Worm (Caenorhabditis elegans) whole organism, L1 larva: ENCODE measurements around the gene ZK622.5.
A peak's percentile ranks its signal among the peaks of the same experiment; 100 is the strongest.

Experiments
- C04F5.9 ChIP-seq: sonication (generic microtip); optimal IDR thresholded peaks from 2 replicates; lab custom pipeline; 2016; ENCODE audit warnings: missing genetic modification characterization, missing compliant biosample characterization
- C16A3.4 ChIP-seq: fragments of 150-350 bp; optimal IDR thresholded peaks from 2 replicates; lab custom pipeline; 2014; ENCODE audit warnings: missing biosample characterization, missing genetic modification characterization
- F16B12.6 ChIP-seq: fragments of 150-350 bp; optimal IDR thresholded peaks from 2 replicates; lab custom pipeline; 2014; ENCODE audit warnings: missing biosample characterization, missing genetic modification characterization
- Y116A8C.19 ChIP-seq: sonication (generic microtip); optimal IDR thresholded peaks from 2 replicates; lab custom pipeline; 2016; ENCODE audit warnings: missing compliant biosample characterization, missing genetic modification characterization, borderline replicate concordance
- aha-1 ChIP-seq: fragments of 150-350 bp; optimal IDR thresholded peaks from 2 replicates; lab custom pipeline; 2014; ENCODE audit warnings: missing biosample characterization, missing genetic modification characterization
- alr-1 ChIP-seq: fragments of 200-800 bp; sonication (Bioruptor generic); optimal IDR thresholded peaks from 2 replicates; lab custom pipeline; 2018; ENCODE audit warnings: borderline replicate concordance, mild to moderate bottlenecking, missing genetic modification characterization, missing compliant biosample characterization
- aly-2 ChIP-seq: fragments of 150-350 bp; optimal IDR thresholded peaks from 2 replicates; lab custom pipeline; 2014; ENCODE audit warnings: missing biosample characterization, missing genetic modification characterization
- ama-1 ChIP-seq: fragments of 150-350 bp; optimal IDR thresholded peaks from 2 replicates; lab custom pipeline; 2014
- blmp-1 ChIP-seq: fragments of 150-350 bp; optimal IDR thresholded peaks from 2 replicates; lab custom pipeline; 2014; ENCODE audit warnings: missing biosample characterization, missing genetic modification characterization
- ceh-88 ChIP-seq: fragments of 200-800 bp; sonication (Bioruptor generic); IDR thresholded peaks from 2 replicates; pipeline ENCODE4 v1.3.6; 2022; ENCODE audit warnings: missing genetic modification characterization, missing compliant biosample characterization
- ceh-90 ChIP-seq: sonication (generic microtip); optimal IDR thresholded peaks from 2 replicates; lab custom pipeline; 2016; ENCODE audit warnings: missing genetic modification characterization, missing compliant biosample characterization
- ces-1 ChIP-seq: fragments of 150-350 bp; optimal IDR thresholded peaks from 2 replicates; lab custom pipeline; 2014; ENCODE audit warnings: missing biosample characterization, missing genetic modification reagents, missing genetic modification characterization
- dsc-1 ChIP-seq: sonication (generic microtip); optimal IDR thresholded peaks from 2 replicates; lab custom pipeline; 2016; ENCODE audit warnings: mild to moderate bottlenecking, missing genetic modification characterization, missing compliant biosample characterization
- efl-3 ChIP-seq: fragments of 200-800 bp; sonication (Bioruptor generic); optimal IDR thresholded peaks from 2 replicates; lab custom pipeline; 2018; ENCODE audit warnings: mild to moderate bottlenecking, missing genetic modification characterization, missing compliant biosample characterization
- egl-13 ChIP-seq: sonication (generic microtip); optimal IDR thresholded peaks from 2 replicates; lab custom pipeline; 2016; ENCODE audit warnings: missing genotype, missing genetic modification reagents, missing genetic modification characterization, missing compliant biosample characterization
- egl-27 ChIP-seq, 2 experiments: fragments of 150-350 bp in 1 of 2; sonication (generic microtip); optimal IDR thresholded peaks; 3 replicates each; lab custom pipeline; 2017 to 2018; ENCODE audit warnings: missing biosample characterization in 2 of 2, missing genetic modification characterization in 2 of 2, missing genetic modification reagents in 2 of 2
- elt-2 ChIP-seq: sonication (generic microtip); optimal IDR thresholded peaks from 2 replicates; lab custom pipeline; 2016; ENCODE audit warnings: missing genetic modification characterization, mild to moderate bottlenecking, inconsistent platforms, missing compliant biosample characterization, missing genetic modification reagents
- elt-3 ChIP-seq, 6 experiments: fragments of 150-350 bp in 1 of 6; sonication (generic microtip); optimal IDR thresholded peaks; 2 replicates each; lab custom pipeline; 2017 to 2018; ENCODE audit warnings: missing biosample characterization in 6 of 6, missing genetic modification characterization in 6 of 6, inconsistent platforms in 1 of 6
- ets-5 ChIP-seq: fragments of 200-800 bp; sonication (Bioruptor generic); IDR thresholded peaks from 2 replicates; pipeline ENCODE4 v1.3.6; 2022; ENCODE audit warnings: missing genetic modification characterization, missing compliant biosample characterization
- fkh-4 ChIP-seq: sonication (generic microtip); optimal IDR thresholded peaks from 2 replicates; lab custom pipeline; 2016; ENCODE audit warnings: missing compliant biosample characterization, missing genetic modification characterization, borderline replicate concordance
- fos-1 ChIP-seq: fragments of 150-350 bp; optimal IDR thresholded peaks from 2 replicates; lab custom pipeline; 2014; ENCODE audit warnings: missing biosample characterization, missing genetic modification characterization
- grh-1 ChIP-seq: fragments of 200-800 bp; sonication (Bioruptor generic); IDR thresholded peaks from 2 replicates; pipeline ENCODE4 v1.3.6; 2022; ENCODE audit warnings: missing genetic modification reagents, missing genetic modification characterization, missing compliant biosample characterization
- hlh-17 ChIP-seq: fragments of 200-800 bp; sonication (Bioruptor generic); optimal IDR thresholded peaks from 2 replicates; lab custom pipeline; 2018; ENCODE audit warnings: missing genetic modification characterization, mild to moderate bottlenecking, missing compliant biosample characterization, moderate library complexity, borderline replicate concordance
- hlh-4 ChIP-seq: sonication (generic microtip); optimal IDR thresholded peaks from 2 replicates; lab custom pipeline; 2016; ENCODE audit warnings: mild to moderate bottlenecking, missing genetic modification characterization, missing compliant biosample characterization
- jun-1 ChIP-seq: fragments of 150-350 bp; optimal IDR thresholded peaks from 2 replicates; lab custom pipeline; 2014; ENCODE audit warnings: missing biosample characterization, missing genetic modification reagents, missing genetic modification characterization
- lin-14 ChIP-seq: fragments of 200-800 bp; sonication (Bioruptor generic); optimal IDR thresholded peaks from 2 replicates; lab custom pipeline; 2018; ENCODE audit warnings: mild to moderate bottlenecking, missing genetic modification characterization, moderate library complexity, missing compliant biosample characterization
- lir-3 ChIP-seq: sonication (generic microtip); optimal IDR thresholded peaks from 2 replicates; lab custom pipeline; 2016; ENCODE audit warnings: mild to moderate bottlenecking, missing genetic modification characterization, moderate library complexity, missing compliant biosample characterization; ENCODE audit not compliant: poor library complexity
- lsy-2 ChIP-seq, 2 experiments: fragments of 150-350 bp; optimal IDR thresholded peaks; 2 replicates each; lab custom pipeline; 2014; ENCODE audit warnings: missing biosample characterization in 2 of 2, missing genetic modification characterization in 2 of 2
- mdl-1 ChIP-seq, 2 experiments: fragments of 150-350 bp; optimal IDR thresholded peaks; 2 replicates each; lab custom pipeline; 2014 to 2017; ENCODE audit warnings: missing biosample characterization in 2 of 2, missing genetic modification characterization in 2 of 2, inconsistent platforms in 1 of 2
- nhr-11 ChIP-seq: fragments of 150-350 bp; optimal IDR thresholded peaks from 2 replicates; lab custom pipeline; 2014; ENCODE audit warnings: missing biosample characterization, missing genetic modification characterization
- nhr-12 ChIP-seq: sonication (generic microtip); optimal IDR thresholded peaks from 2 replicates; lab custom pipeline; 2017; ENCODE audit warnings: missing biosample characterization, missing genetic modification characterization
- nhr-19 ChIP-seq: fragments of 200-800 bp; sonication (Bioruptor generic); conservative IDR thresholded peaks from 2 replicates; pipeline ENCODE4 v1.3.6; 2022; ENCODE audit warnings: missing genetic modification characterization, missing compliant biosample characterization
- nhr-237 ChIP-seq: fragments of 150-350 bp; optimal IDR thresholded peaks from 2 replicates; lab custom pipeline; 2014; ENCODE audit warnings: missing biosample characterization, missing genetic modification characterization
- nhr-47 ChIP-seq: sonication (generic microtip); optimal IDR thresholded peaks from 2 replicates; lab custom pipeline; 2016; ENCODE audit warnings: mild to moderate bottlenecking, missing genetic modification characterization, moderate library complexity, missing compliant biosample characterization
- nhr-71 ChIP-seq: sonication (generic microtip); optimal IDR thresholded peaks from 2 replicates; lab custom pipeline; 2016; ENCODE audit warnings: mild to moderate bottlenecking, missing genetic modification characterization, moderate library complexity, missing compliant biosample characterization
- nhr-77 ChIP-seq: fragments of 150-350 bp; optimal IDR thresholded peaks from 2 replicates; lab custom pipeline; 2014; ENCODE audit warnings: missing biosample characterization, missing genetic modification characterization
- nhr-85 ChIP-seq: sonication (generic microtip); peaks from one replicate; lab custom pipeline; 2016; ENCODE audit warnings: missing genetic modification characterization, inconsistent platforms, missing compliant biosample characterization
- nhr-90 ChIP-seq: sonication (generic microtip); optimal IDR thresholded peaks from 2 replicates; lab custom pipeline; 2016; ENCODE audit warnings: mild to moderate bottlenecking, missing genetic modification characterization, missing compliant biosample characterization; ENCODE audit not compliant: poor library complexity
- pag-3 ChIP-seq: sonication (generic microtip); optimal IDR thresholded peaks from 2 replicates; lab custom pipeline; 2017; ENCODE audit warnings: missing genetic modification characterization, mild to moderate bottlenecking, missing compliant biosample characterization, antibody characterized with exemption, borderline replicate concordance; ENCODE audit not compliant: insufficient read depth
- pax-3 ChIP-seq: fragments of 200-800 bp; sonication (Bioruptor generic); optimal IDR thresholded peaks from 2 replicates; lab custom pipeline; 2018; ENCODE audit warnings: mild to moderate bottlenecking, missing genetic modification characterization, moderate library complexity, missing compliant biosample characterization
- rnt-1 ChIP-seq: sonication (generic microtip); optimal IDR thresholded peaks from 2 replicates; lab custom pipeline; 2016; ENCODE audit warnings: mild to moderate bottlenecking, missing genetic modification characterization, moderate library complexity, missing compliant biosample characterization
- skn-1 ChIP-seq: fragments of 150-350 bp; optimal IDR thresholded peaks from 2 replicates; lab custom pipeline; 2014; ENCODE audit warnings: missing biosample characterization, missing genetic modification characterization
- sox-4 ChIP-seq: sonication (generic microtip); optimal IDR thresholded peaks from 2 replicates; lab custom pipeline; 2016; ENCODE audit warnings: missing genetic modification characterization, missing compliant biosample characterization
- sptf-1 ChIP-seq: fragments of 150-350 bp; optimal IDR thresholded peaks from 2 replicates; lab custom pipeline; 2014; ENCODE audit warnings: missing biosample characterization, missing genetic modification characterization
- sup-37 ChIP-seq: fragments of 200-800 bp; sonication (Bioruptor generic); optimal IDR thresholded peaks from 2 replicates; lab custom pipeline; 2018; ENCODE audit warnings: mild to moderate bottlenecking, missing genetic modification characterization, missing compliant biosample characterization
- unc-130 ChIP-seq: fragments of 150-350 bp; optimal IDR thresholded peaks from 2 replicates; lab custom pipeline; 2017; ENCODE audit warnings: missing biosample characterization, missing genetic modification characterization, inconsistent platforms
- unc-62 ChIP-seq: fragments of 150-350 bp; optimal IDR thresholded peaks from 2 replicates; lab custom pipeline; 2014; ENCODE audit warnings: missing biosample characterization, missing genetic modification reagents, missing genetic modification characterization
- unc-86 ChIP-seq: sonication (generic microtip); optimal IDR thresholded peaks from 2 replicates; lab custom pipeline; 2016; ENCODE audit warnings: missing genetic modification characterization, missing compliant biosample characterization
- vab-15 ChIP-seq: sonication (generic microtip); optimal IDR thresholded peaks from 2 replicates; lab custom pipeline; 2017; ENCODE audit warnings: missing genotype, mild to moderate bottlenecking, missing genetic modification characterization, missing compliant biosample characterization
- xbp-1 ChIP-seq: sonication (generic microtip); optimal IDR thresholded peaks from 2 replicates; lab custom pipeline; 2016; ENCODE audit warnings: missing genetic modification characterization, missing compliant biosample characterization
- zag-1 ChIP-seq: fragments of 150-350 bp; optimal IDR thresholded peaks from 2 replicates; lab custom pipeline; 2014; ENCODE audit warnings: missing biosample characterization, missing genetic modification characterization
- zip-4 ChIP-seq: fragments of 200-800 bp; sonication (Bioruptor generic); optimal IDR thresholded peaks from 2 replicates; lab custom pipeline; 2018; ENCODE audit warnings: mild to moderate bottlenecking, missing genetic modification characterization, moderate library complexity, missing compliant biosample characterization

The ZK622.5 gene

ce11 chrII:5330206-5330686 is 41.0 kb downstream of the ZK622.5 start:
- TF ChIP-seq vab-15 (tag; lab: Kevin White, UChicago) (no peak), egl-13 (tag; lab: Kevin White, UChicago) (peak; percentile 67), skn-1 (tag; lab: Kevin White, UChicago) (peak; percentile 78), unc-130 (no peak), C04F5.9 (peak; percentile 36), fkh-4 (tag; lab: Kevin White, UChicago) (no peak), sox-4 (tag; lab: Kevin White, UChicago) (no peak), nhr-77 (tag; lab: Kevin White, UChicago) (peak; percentile 89), mdl-1 (tag; optimal IDR thresholded peaks at IDR 0.05; lab: Kevin White, UChicago) (peak in 1 of 2 experiments; percentile 87), alr-1 (tag; lab: Kevin White, UChicago) (no peak), zip-4 (GFP tag; lab: Kevin White, UChicago) (peak; percentile 22), hlh-17 (GFP tag; lab: Kevin White, UChicago) (no peak), unc-62 (GFP tag; lab: Kevin White, UChicago) (no peak), aly-2 (tag; lab: Kevin White, UChicago) (no peak), elt-3 (tag; optimal IDR thresholded peaks at IDR 0.05; lab: Kevin White, UChicago) (peak in 3 of 6 experiments; percentile 44 to 77 (median 70)), zag-1 (no peak), sup-37 (GFP tag; lab: Kevin White, UChicago) (peak; percentile 15), aha-1 (tag; lab: Kevin White, UChicago) (no peak), nhr-12 (tag; lab: Kevin White, UChicago) (no peak), lsy-2 (tag; optimal IDR thresholded peaks at IDR 0.05; lab: Kevin White, UChicago) (peak; percentile 75 to 87), C16A3.4 (tag; lab: Kevin White, UChicago) (peak; percentile 79), ceh-88 (GFP tag; lab: Robert Waterston, UW) (0 out of 2 replicates have a peak, but pooled peaks have one; percentile 16), nhr-90 (peak; percentile 85), unc-86 (tag; lab: Kevin White, UChicago) (peak; percentile 57), efl-3 (GFP tag; lab: Kevin White, UChicago) (no peak), ets-5 (GFP tag; lab: Robert Waterston, UW) (no peak), sptf-1 (no peak), pag-3 (tag; lab: Kevin White, UChicago) (no peak), lin-14 (GFP tag; lab: Kevin White, UChicago) (peak; percentile 94), blmp-1 (tag; lab: Kevin White, UChicago) (peak; percentile 94), nhr-47 (tag; lab: Kevin White, UChicago) (peak; percentile 83), dsc-1 (tag; lab: Kevin White, UChicago) (peak; percentile 86), nhr-19 (GFP tag; lab: Robert Waterston, UW) (peak; percentile 82), jun-1 (tag; lab: Kevin White, UChicago) (peak; percentile 83), hlh-4 (no peak), xbp-1 (tag; lab: Kevin White, UChicago) (peak; percentile 65), ces-1 (no peak), pax-3 (peak; percentile 56), F16B12.6 (tag; lab: Kevin White, UChicago) (no peak), egl-27 (tag; optimal IDR thresholded peaks at IDR 0.05; lab: Kevin White, UChicago) (peak in 1 of 2 experiments; percentile 80), nhr-237 (peak; percentile 75), Y116A8C.19 (tag; lab: Kevin White, UChicago) (no peak), ama-1 (lab: Kevin White, UChicago) (peak; percentile 39), nhr-71 (tag; lab: Kevin White, UChicago) (peak; percentile 96), nhr-11 (peak; percentile 83), lir-3 (peak; percentile 41), nhr-85 (tag; lab: Kevin White, UChicago) (peak; percentile 100), fos-1 (tag; lab: Kevin White, UChicago) (peak; percentile 82), grh-1 (GFP tag; lab: Robert Waterston, UW) (peak; percentile 79), ceh-90 (tag; lab: Kevin White, UChicago) (no peak), rnt-1 (tag; lab: Kevin White, UChicago) (peak; percentile 86), elt-2 (peak; percentile 89)
